Worm (Caenorhabditis elegans) whole organism, early embryonic: Measurements from ENCODE around the gene scl-19.
"Not testable (repeated sequence)": the region's sequence is repeated elsewhere in the genome, so short reads cannot be mapped to it uniquely, and the experiment has no call there.

Experiments
- B0310.2 ChIP-seq: sonication (generic microtip); optimal IDR thresholded peaks from 2 replicates; lab custom pipeline; 2016; ENCODE audit warnings: mild to moderate bottlenecking, missing genetic modification characterization, missing compliant biosample characterization
- F13C5.2 ChIP-seq: sonication (generic microtip); optimal IDR thresholded peaks from 2 replicates; lab custom pipeline; 2017; ENCODE audit warnings: mild to moderate bottlenecking, missing genetic modification characterization, inconsistent platforms, missing compliant biosample characterization
- aly-1 ChIP-seq: sonication (generic microtip); optimal IDR thresholded peaks from 2 replicates; lab custom pipeline; 2016; ENCODE audit warnings: missing genetic modification characterization, missing compliant biosample characterization
- ama-1 ChIP-seq: fragments of 150-350 bp; optimal IDR thresholded peaks from 2 replicates; lab custom pipeline; 2014
- ceh-13 ChIP-seq: fragments of 200-800 bp; sonication (Bioruptor generic); optimal IDR thresholded peaks from 2 replicates; lab custom pipeline; 2018; ENCODE audit warnings: mild to moderate bottlenecking, missing genetic modification characterization, missing compliant biosample characterization
- ceh-36 ChIP-seq: sonication (generic microtip); optimal IDR thresholded peaks from 2 replicates; lab custom pipeline; 2016; ENCODE audit warnings: missing genetic modification characterization, inconsistent platforms, missing compliant biosample characterization
- ets-7 ChIP-seq: sonication (generic microtip); optimal IDR thresholded peaks from 2 replicates; lab custom pipeline; 2016; ENCODE audit warnings: missing genotype, missing genetic modification characterization, missing compliant biosample characterization
- flt-1 ChIP-seq: fragments of 200-800 bp; sonication (Bioruptor generic); IDR thresholded peaks from 2 replicates; pipeline ENCODE4 v1.3.6; 2022; ENCODE audit warnings: missing genetic modification characterization, missing compliant biosample characterization
- hmbx-1 ChIP-seq: sonication (generic microtip); optimal IDR thresholded peaks from 2 replicates; lab custom pipeline; 2016; ENCODE audit warnings: mild to moderate bottlenecking, missing genetic modification characterization, missing compliant biosample characterization
- hmg-4 ChIP-seq: fragments of 200-800 bp; sonication (Bioruptor generic); optimal IDR thresholded peaks from 2 replicates; lab custom pipeline; 2018; ENCODE audit warnings: mild to moderate bottlenecking, missing genetic modification characterization, missing compliant biosample characterization
- hnd-1 ChIP-seq: sonication (generic microtip); optimal IDR thresholded peaks from 2 replicates; lab custom pipeline; 2016; ENCODE audit warnings: missing genetic modification characterization, missing compliant biosample characterization
- pes-1 ChIP-seq: fragments of 200-800 bp; sonication (Bioruptor generic); IDR thresholded peaks from 2 replicates; pipeline ENCODE4 v1.3.6; 2022; ENCODE audit warnings: missing genetic modification reagents, missing genetic modification characterization, missing compliant biosample characterization
- scrt-1 ChIP-seq: fragments of 200-800 bp; sonication (Bioruptor generic); IDR thresholded peaks from 2 replicates; pipeline ENCODE4 v1.3.6; 2022; ENCODE audit warnings: missing genetic modification characterization, missing compliant biosample characterization
- sea-1 ChIP-seq: fragments of 200-800 bp; sonication (Bioruptor generic); conservative IDR thresholded peaks from 2 replicates; pipeline ENCODE4 v1.3.6; 2022; ENCODE audit warnings: missing genetic modification characterization, missing compliant biosample characterization
- tbx-11 ChIP-seq: fragments of 200-800 bp; sonication (Bioruptor generic); IDR thresholded peaks from 2 replicates; pipeline ENCODE4 v1.3.6; 2022; ENCODE audit warnings: missing genetic modification characterization, missing compliant biosample characterization
- tbx-37 ChIP-seq: fragments of 200-800 bp; sonication (Bioruptor generic); conservative IDR thresholded peaks from 2 replicates; pipeline ENCODE4 v1.3.6; 2022; ENCODE audit warnings: missing genetic modification reagents, missing genetic modification characterization, missing compliant biosample characterization
- tra-4 ChIP-seq: sonication (generic microtip); optimal IDR thresholded peaks from 2 replicates; lab custom pipeline; 2017; ENCODE audit warnings: missing genetic modification characterization, missing compliant biosample characterization

Gene scl-19

ce11 chrV:18762044-18762443 is 30.3 kb downstream of the scl-19 start, which contains the start of gene F11D11.22:
F11D11.22 (plus strand) TSS chrV:18762344.
- TF ChIP-seq aly-1, hmbx-1, tra-4 (tag; lab: Kevin White, UChicago): not testable (repeated sequence)

- TF ChIP-seq B0310.2 (tag; lab: Kevin White, UChicago) = no peak
- no peak for TF ChIP-seq ceh-13 (GFP tag; lab: Kevin White, UChicago)
- TF ChIP-seq F13C5.2 (tag; lab: Kevin White, UChicago) = no peak
- no peak for TF ChIP-seq ceh-36
- no peak for TF ChIP-seq hnd-1 (tag; lab: Kevin White, UChicago)
- TF ChIP-seq tbx-11 (GFP tag; lab: Robert Waterston, UW) = no peak
- no peak for TF ChIP-seq scrt-1 (GFP tag; lab: Robert Waterston, UW)
- TF ChIP-seq tra-4 (tag; lab: Kevin White, UChicago) = no peak
- TF ChIP-seq ets-7 (tag; lab: Kevin White, UChicago) = no peak
- no peak for TF ChIP-seq pes-1 (GFP tag; lab: Robert Waterston, UW)
- no peak for TF ChIP-seq hmg-4 (GFP tag; lab: Kevin White, UChicago)
- TF ChIP-seq aly-1 (tag; lab: Kevin White, UChicago) = no peak
- TF ChIP-seq tbx-37 (GFP tag; lab: Robert Waterston, UW) = no peak
- no peak for TF ChIP-seq flt-1 (GFP tag; lab: Robert Waterston, UW)
Observed at ce11 chrV:18769902-18770301, 38.1 kb downstream of the scl-19 start.

- TF ChIP-seq flt-1 (GFP tag; lab: Robert Waterston, UW) (no peak), sea-1 (GFP tag; lab: Robert Waterston, UW) (no peak), F13C5.2 (tag; lab: Kevin White, UChicago) (no peak), hmg-4 (GFP tag; lab: Kevin White, UChicago) (no peak)
Observed at ce11 chrV:18770623-18771022, 38.8 kb downstream of the scl-19 start, which contains the start of gene clec-255. clec-255 (minus strand) TSS chrV:18770723.

ce11 chrV:18771390-18771789 is 39.6 kb downstream of the scl-19 start, which contains the start of gene clec-256:
clec-256 (plus strand) TSS chrV:18771690.
- TF ChIP-seq tbx-37 (GFP tag; lab: Robert Waterston, UW) (no peak), sea-1 (GFP tag; lab: Robert Waterston, UW) (no peak), hmbx-1 (tag; lab: Kevin White, UChicago) (no peak), ama-1 (lab: Kevin White, UChicago) (no peak), hnd-1 (tag; lab: Kevin White, UChicago) (no peak), ets-7 (tag; lab: Kevin White, UChicago) (no peak), flt-1 (GFP tag; lab: Robert Waterston, UW) (no peak), aly-1 (tag; lab: Kevin White, UChicago) (no peak), scrt-1 (GFP tag; lab: Robert Waterston, UW) (no peak), tra-4 (tag; lab: Kevin White, UChicago) (no peak), ceh-36 (no peak), ceh-13 (GFP tag; lab: Kevin White, UChicago) (no peak), hmg-4 (GFP tag; lab: Kevin White, UChicago) (no peak), pes-1 (GFP tag; lab: Robert Waterston, UW) (no peak), F13C5.2 (tag; lab: Kevin White, UChicago) (no peak), B0310.2 (tag; lab: Kevin White, UChicago) (no peak), tbx-11 (GFP tag; lab: Robert Waterston, UW) (no peak)

- TF ChIP-seq F13C5.2 (tag; lab: Kevin White, UChicago) = no peak
- TF ChIP-seq ets-7 (tag; lab: Kevin White, UChicago) = no peak
- TF ChIP-seq scrt-1 (GFP tag; lab: Robert Waterston, UW) = no peak
- no peak for TF ChIP-seq ama-1 (lab: Kevin White, UChicago)
- no peak for TF ChIP-seq ceh-13 (GFP tag; lab: Kevin White, UChicago)
- TF ChIP-seq tbx-37 (GFP tag; lab: Robert Waterston, UW) = no peak
- no peak for TF ChIP-seq pes-1 (GFP tag; lab: Robert Waterston, UW)
- no peak for TF ChIP-seq tra-4 (tag; lab: Kevin White, UChicago)
- no peak for TF ChIP-seq flt-1 (GFP tag; lab: Robert Waterston, UW)
- no peak for TF ChIP-seq ceh-36
- TF ChIP-seq tbx-11 (GFP tag; lab: Robert Waterston, UW) = no peak
- TF ChIP-seq hnd-1 (tag; lab: Kevin White, UChicago) = no peak
- TF ChIP-seq aly-1 (tag; lab: Kevin White, UChicago) = no peak
- no peak for TF ChIP-seq hmbx-1 (tag; lab: Kevin White, UChicago)
- no peak for TF ChIP-seq hmg-4 (GFP tag; lab: Kevin White, UChicago)
- no peak for TF ChIP-seq B0310.2 (tag; lab: Kevin White, UChicago)
- TF ChIP-seq sea-1 (GFP tag; lab: Robert Waterston, UW) = no peak
Observed at ce11 chrV:18771804-18772386, 40.1 kb downstream of the scl-19 start.

ce11 chrV:18772761-18773160 is 41.0 kb downstream of the scl-19 start, which contains the start of gene clec-257:
clec-257 (plus strand) TSS chrV:18773061.
- no peak for TF ChIP-seq hmg-4 (GFP tag; lab: Kevin White, UChicago)
- TF ChIP-seq B0310.2 (tag; lab: Kevin White, UChicago) = no peak
- no peak for TF ChIP-seq hmbx-1 (tag; lab: Kevin White, UChicago)
- TF ChIP-seq tbx-37 (GFP tag; lab: Robert Waterston, UW) = no peak
- no peak for TF ChIP-seq flt-1 (GFP tag; lab: Robert Waterston, UW)
- no peak for TF ChIP-seq ama-1 (lab: Kevin White, UChicago)
- TF ChIP-seq ceh-13 (GFP tag; lab: Kevin White, UChicago) = no peak
- TF ChIP-seq hnd-1 (tag; lab: Kevin White, UChicago) = no peak
- no peak for TF ChIP-seq ets-7 (tag; lab: Kevin White, UChicago)
- no peak for TF ChIP-seq scrt-1 (GFP tag; lab: Robert Waterston, UW)
- no peak for TF ChIP-seq aly-1 (tag; lab: Kevin White, UChicago)
- no peak for TF ChIP-seq tbx-11 (GFP tag; lab: Robert Waterston, UW)
- no peak for TF ChIP-seq pes-1 (GFP tag; lab: Robert Waterston, UW)
- TF ChIP-seq sea-1 (GFP tag; lab: Robert Waterston, UW) = no peak
- no peak for TF ChIP-seq ceh-36
- no peak for TF ChIP-seq F13C5.2 (tag; lab: Kevin White, UChicago)
- TF ChIP-seq tra-4 (tag; lab: Kevin White, UChicago) = no peak
